Worm (Caenorhabditis elegans): ENCODE data around the gene sqd-1.
"Not testable (repeated sequence)": the region's sequence is repeated elsewhere in the genome, so short reads cannot be mapped to it uniquely, and the experiment has no call there.

sqd-1 gene

DNA sequence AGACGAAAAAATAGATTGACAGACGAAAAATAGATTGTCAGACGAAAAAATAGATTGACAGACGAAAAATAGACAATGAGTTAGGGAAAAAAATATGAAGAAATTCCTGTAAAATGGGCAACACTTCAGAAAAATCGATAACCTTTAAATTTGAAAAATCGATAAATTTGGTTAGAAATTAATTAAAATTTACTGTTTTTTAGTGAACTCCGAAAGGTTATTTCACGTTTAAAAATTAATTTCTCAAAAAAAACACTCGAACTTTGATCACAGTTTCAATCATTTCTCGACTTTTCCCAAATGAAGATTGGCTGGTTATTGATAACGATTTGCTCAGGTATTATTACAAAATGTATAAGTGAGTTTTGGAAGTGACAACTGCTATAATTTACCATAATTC is 16.5 kb upstream of the sqd-1 start, which contains the start of gene csp-2:
csp-2 (plus strand) TSS at position 301 of the 400 bp plus-strand sequence.
- no peak for TF ChIP-seq zip-5 (tag; optimal IDR thresholded peaks at IDR 0.05)
- no peak for TF ChIP-seq ceh-45 (GFP tag; IDR thresholded peaks at IDR 0.05)
- no peak for TF ChIP-seq eyg-1 (tag; optimal IDR thresholded peaks at IDR 0.05)
- TF ChIP-seq sox-4 (tag; optimal IDR thresholded peaks at IDR 0.05): no peak
- no peak for TF ChIP-seq hlh-13 (GFP tag; optimal IDR thresholded peaks at IDR 0.05)
- no peak for TF ChIP-seq elt-4 (tag; optimal IDR thresholded peaks at IDR 0.05)
- TF ChIP-seq tbx-2 (tag; optimal IDR thresholded peaks at IDR 0.05): no peak
- TF ChIP-seq elt-2 (tag; optimal IDR thresholded peaks at IDR 0.05): no peak
- TF ChIP-seq fkh-10 (GFP tag; optimal IDR thresholded peaks at IDR 0.05): no peak
- TF ChIP-seq ttx-3 (tag; optimal IDR thresholded peaks at IDR 0.05): no peak
- TF ChIP-seq K02D7.2 (tag; optimal IDR thresholded peaks at IDR 0.05): no peak

DNA sequence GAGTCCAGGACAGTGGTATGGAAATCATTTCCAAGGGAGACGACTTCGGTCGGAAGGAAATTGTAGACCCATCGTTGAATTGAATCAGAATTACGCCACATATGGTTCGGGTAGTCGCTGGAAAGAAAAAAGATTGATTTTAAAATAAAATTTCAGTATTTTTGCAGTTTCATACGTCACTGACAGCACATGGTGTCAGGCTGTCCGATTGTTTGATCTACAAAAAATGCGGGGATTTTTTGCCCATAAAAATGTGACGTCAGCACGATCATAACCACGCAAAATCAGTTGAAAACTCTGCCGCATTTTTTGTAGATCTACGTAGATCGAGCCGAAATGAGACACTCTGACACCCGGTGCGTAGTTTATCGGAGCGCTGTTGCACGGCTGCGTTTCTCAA is 6.6 kb upstream of the sqd-1 start, which contains the start of gene Y73B6BL.12:
Y73B6BL.12 (minus strand) TSS at position 101 of the 400 bp plus-strand sequence.
- not testable (repeated sequence) for TF ChIP-seq pha-2 (tag; optimal IDR thresholded peaks at IDR 0.05); Y22D7AL.16 (tag; optimal IDR thresholded peaks at IDR 0.05); dmd-4 (tag; optimal IDR thresholded peaks at IDR 0.05; ENCODE audit: borderline replicate concordance)

- TF ChIP-seq unc-55 (GFP tag; optimal IDR thresholded peaks at IDR 0.05) (peak; percentile 6), ttx-3 (tag; optimal IDR thresholded peaks at IDR 0.05) (peak; percentile 54), hlh-8 (tag; optimal IDR thresholded peaks at IDR 0.05) (peak; percentile 86), elt-4 (tag; optimal IDR thresholded peaks at IDR 0.05) (no peak), K02D7.2 (tag; optimal IDR thresholded peaks at IDR 0.05) (no peak), ceh-30 (tag; optimal IDR thresholded peaks at IDR 0.05) (no peak), zip-5 (tag; optimal IDR thresholded peaks at IDR 0.05) (peak; percentile 84), sox-2 (GFP tag; IDR thresholded peaks at IDR 0.05) (no peak), dve-1 (tag; optimal IDR thresholded peaks at IDR 0.05) (no peak), unc-86 (tag; optimal IDR thresholded peaks at IDR 0.05) (peak; percentile 12), lin-11 (tag; optimal IDR thresholded peaks at IDR 0.05) (no peak), pqm-1 (tag; optimal IDR thresholded peaks at IDR 0.05) (peak; percentile 69), fkh-6 (tag; optimal IDR thresholded peaks at IDR 0.05) (no peak), mec-3 (tag; optimal IDR thresholded peaks at IDR 0.05; ENCODE audit: borderline replicate concordance) (peak; percentile 73), syd-9 (tag; optimal IDR thresholded peaks at IDR 0.05) (no peak), lim-6 (tag; optimal IDR thresholded peaks at IDR 0.05) (peak; percentile 32), nhr-232 (tag; optimal IDR thresholded peaks at IDR 0.05) (no peak), ama-1 (optimal IDR thresholded peaks at IDR 0.05) (no peak), F13H6.1 (tag; optimal IDR thresholded peaks at IDR 0.05) (peak; percentile 46), pat-9 (tag; optimal IDR thresholded peaks at IDR 0.05) (no peak), hlh-30 (tag; optimal IDR thresholded peaks at IDR 0.05; ENCODE audit: insufficient read depth) (no peak), T23F11.4 (GFP tag; optimal IDR thresholded peaks at IDR 0.05) (no peak), ceh-45 (GFP tag; IDR thresholded peaks at IDR 0.05) (no peak), fkh-10 (GFP tag; optimal IDR thresholded peaks at IDR 0.05) (no peak), unc-3 (GFP tag; conservative IDR thresholded peaks at IDR 0.05) (no peak), unc-3 (tag; optimal IDR thresholded peaks at IDR 0.05) (peak; percentile 27), ztf-16 (tag; optimal IDR thresholded peaks at IDR 0.05) (peak; percentile 17), ceh-34 (tag; optimal IDR thresholded peaks at IDR 0.05) (peak; percentile 13), hlh-13 (GFP tag; optimal IDR thresholded peaks at IDR 0.05) (no peak), sox-4 (tag; optimal IDR thresholded peaks at IDR 0.05) (no peak), ceh-9 (tag; optimal IDR thresholded peaks at IDR 0.05) (no peak), hlh-15 (tag; optimal IDR thresholded peaks at IDR 0.05) (no peak), nhr-11 (tag; optimal IDR thresholded peaks at IDR 0.05) (no peak), pha-2 (tag; optimal IDR thresholded peaks at IDR 0.05) (peak; percentile 40), madf-2 (tag; optimal IDR thresholded peaks at IDR 0.05) (no peak), pros-1 (tag; optimal IDR thresholded peaks at IDR 0.05) (no peak), ceh-2 (tag; optimal IDR thresholded peaks at IDR 0.05) (peak; percentile 92), K09A11.1 (tag; optimal IDR thresholded peaks at IDR 0.05; ENCODE audit: insufficient read depth) (no peak), ceh-48 (tag; optimal IDR thresholded peaks at IDR 0.05) (no peak), pha-4 (tag; optimal IDR thresholded peaks at IDR 0.05) (no peak), pax-1 (tag; optimal IDR thresholded peaks at IDR 0.05) (peak; percentile 63), npax-4 (tag; optimal IDR thresholded peaks at IDR 0.05) (no peak), rnt-1 (tag; optimal IDR thresholded peaks at IDR 0.05) (peak; percentile 59), ets-4 (tag; optimal IDR thresholded peaks at IDR 0.05) (peak; percentile 96)
Observed at ce11 chrIV:6321667-6322066, 2.3 kb upstream of the sqd-1 start, which contains the start of gene Y73B6BL.29. Gene Y73B6BL.29, plus strand, starts transcription at chrIV:6321929.
